Fruit fly (Drosophila melanogaster): ENCODE results near the gene CG33700.

Gene CG33700

DNA sequence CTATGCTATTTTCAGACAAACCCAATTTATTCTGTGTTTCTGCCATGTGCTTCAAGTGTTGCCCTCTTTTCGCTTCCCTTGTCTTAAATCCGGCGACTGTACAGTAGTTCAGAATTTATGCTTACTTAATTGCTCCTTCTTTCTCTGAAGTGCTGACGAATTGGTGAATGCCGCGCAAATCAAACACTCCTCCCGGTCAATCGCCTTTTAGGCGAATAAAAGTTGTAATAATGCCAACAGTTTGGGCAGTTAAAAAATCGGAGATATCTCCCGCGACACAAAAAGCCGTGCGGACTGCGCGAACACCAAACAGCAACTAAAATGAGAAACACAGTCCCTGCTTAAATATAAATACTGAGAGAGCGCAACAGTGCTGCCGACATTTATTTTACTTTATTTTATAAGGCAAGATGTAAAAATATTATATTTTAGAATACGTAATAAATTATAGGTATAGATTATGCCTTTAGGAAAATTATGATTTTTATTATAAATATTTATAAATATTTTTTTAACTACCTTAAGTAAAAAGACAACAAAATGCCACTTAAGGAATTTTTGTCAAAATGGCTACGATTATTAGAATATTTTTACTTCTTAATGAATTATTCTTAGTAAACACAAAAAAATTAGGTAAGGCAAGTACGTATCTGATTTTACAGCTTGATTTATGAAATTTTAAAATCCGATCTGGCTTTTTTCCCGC lies 20.2 kb downstream of the CG33700 start, which contains the start of gene path (continued):
- no peak for TF ChIP-seq bigmax (GFP tag; optimal IDR thresholded peaks at IDR 0.05)
- no peak for TF ChIP-seq sisA (GFP tag; IDR thresholded peaks at IDR 0.05)
- peak; percentile 2 for TF ChIP-seq CG31365 (tag; optimal IDR thresholded peaks at IDR 0.05)
- no peak for TF ChIP-seq ttk (GFP tag; IDR thresholded peaks at IDR 0.05)
- peak; percentile 30; the same call in 1 of the 2 replicates for TF ChIP-seq CG6689 (GFP tag; IDR thresholded peaks at IDR 0.05)
- no peak for TF ChIP-seq crc (GFP tag; optimal IDR thresholded peaks at IDR 0.05)
- peak; percentile 79 for TF ChIP-seq CG2712 (tag; optimal IDR thresholded peaks at IDR 0.05)
- no peak for TF ChIP-seq hkb (optimal IDR thresholded peaks at IDR 0.05)
- no peak for TF ChIP-seq hkb (GFP tag; IDR thresholded peaks at IDR 0.05)
- peak; percentile 19 for TF ChIP-seq CG5180 (GFP tag; optimal IDR thresholded peaks at IDR 0.05)
- no peak; the same call in 1 of the 2 replicates for TF ChIP-seq vvl (GFP tag; IDR thresholded peaks at IDR 0.05)
- TF ChIP-seq tll (GFP tag; optimal IDR thresholded peaks at IDR 0.05): no peak
- TF ChIP-seq HLHmδ (GFP tag; optimal IDR thresholded peaks at IDR 0.05): peak; percentile 31
- TF ChIP-seq CG12769 (tag; optimal IDR thresholded peaks at IDR 0.05): peak; percentile 53
- TF ChIP-seq CG10209 (GFP tag; optimal IDR thresholded peaks at IDR 0.05): peak; percentile 37
- no peak for TF ChIP-seq slou (GFP tag; optimal IDR thresholded peaks at IDR 0.05)
- no peak for TF ChIP-seq Gsc (GFP tag; IDR thresholded peaks at IDR 0.05)
- no peak for TF ChIP-seq CHES-1-like (GFP tag; optimal IDR thresholded peaks at IDR 0.05)
- no peak for TF ChIP-seq ERR (GFP tag; optimal IDR thresholded peaks at IDR 0.05)
- no peak for TF ChIP-seq crol (GFP tag; IDR thresholded peaks at IDR 0.05)
- no peak for TF ChIP-seq vnd (GFP tag; IDR thresholded peaks at IDR 0.05; ENCODE audit: partially characterized antibody)
- peak; percentile 13 for TF ChIP-seq CG2202 (tag; optimal IDR thresholded peaks at IDR 0.05)
- TF ChIP-seq hth (optimal IDR thresholded peaks at IDR 0.05): no peak
- no peak for TF ChIP-seq emc (GFP tag; optimal IDR thresholded peaks at IDR 0.05)
- no peak for TF ChIP-seq CG11723 (GFP tag; optimal IDR thresholded peaks at IDR 0.05)
- TF ChIP-seq CG9817 (tag; optimal IDR thresholded peaks at IDR 0.05): no peak
- TF ChIP-seq ac (GFP tag; optimal IDR thresholded peaks at IDR 0.05): no peak
- no peak for TF ChIP-seq fru (optimal IDR thresholded peaks at IDR 0.05)
- no peak for TF ChIP-seq gcm2 (GFP tag; optimal IDR thresholded peaks at IDR 0.05)
- TF ChIP-seq CG4820 (GFP tag; optimal IDR thresholded peaks at IDR 0.05): no peak
- TF ChIP-seq Scr (GFP tag; IDR thresholded peaks at IDR 0.05; ENCODE audit: partially characterized antibody): no peak
- no peak for TF ChIP-seq inv (GFP tag; IDR thresholded peaks at IDR 0.05; ENCODE audit: partially characterized antibody)
- TF ChIP-seq zf30C (GFP tag; optimal IDR thresholded peaks at IDR 0.05): no peak
- TF ChIP-seq oc (tag; optimal IDR thresholded peaks at IDR 0.05): peak; percentile 6
- peak; percentile 62 for TF ChIP-seq CG18599 (GFP tag; optimal IDR thresholded peaks at IDR 0.05)
- no peak; the same call in 2 of the 3 replicates for TF ChIP-seq HLH4C (GFP tag; IDR thresholded peaks at IDR 0.05; ENCODE audit: partially characterized antibody)
- peak; percentile 15 for TF ChIP-seq Sox102F (GFP tag; optimal IDR thresholded peaks at IDR 0.05)
- TF ChIP-seq peb (GFP tag; IDR thresholded peaks at IDR 0.05): no peak
- no peak for TF ChIP-seq CG17612 (GFP tag; IDR thresholded peaks at IDR 0.05)
- no peak for TF ChIP-seq CG8281 (tag; optimal IDR thresholded peaks at IDR 0.05)
- peak; percentile 8 for TF ChIP-seq unpg (GFP tag; optimal IDR thresholded peaks at IDR 0.05)
- no peak for TF ChIP-seq Ets97D (GFP tag; optimal IDR thresholded peaks at IDR 0.05)
- no peak for TF ChIP-seq fd64A (GFP tag; optimal IDR thresholded peaks at IDR 0.05)
- peak; percentile 22 for TF ChIP-seq CG10147 (GFP tag; optimal IDR thresholded peaks at IDR 0.05)
- peak; percentile 41 for TF ChIP-seq Six4 (GFP tag; optimal IDR thresholded peaks at IDR 0.05)
- no peak for TF ChIP-seq ham (GFP tag; IDR thresholded peaks at IDR 0.05)
- TF ChIP-seq Abd-B (GFP tag; optimal IDR thresholded peaks at IDR 0.05): no peak
- TF ChIP-seq dimm (GFP tag; IDR thresholded peaks at IDR 0.05): no peak
- TF ChIP-seq pita (GFP tag; optimal IDR thresholded peaks at IDR 0.05): no peak
- no peak for TF ChIP-seq CG9215 (GFP tag; IDR thresholded peaks at IDR 0.05)

Measured in whole organism, embryonic.